Worm (Caenorhabditis elegans): ENCODE measurements around the gene K07H8.2.

- no peak for TF ChIP-seq ref-1 (GFP tag; conservative IDR thresholded peaks at IDR 0.05)
- no peak for TF ChIP-seq cog-1 (tag; optimal IDR thresholded peaks at IDR 0.05)
- TF ChIP-seq ztf-29 (GFP tag; IDR thresholded peaks at IDR 0.05): no peak
- TF ChIP-seq tab-1 (GFP tag; IDR thresholded peaks at IDR 0.05): no peak
- no peak for TF ChIP-seq flt-1 (GFP tag; IDR thresholded peaks at IDR 0.05)
- TF ChIP-seq ztf-23 (GFP tag; IDR thresholded peaks at IDR 0.05): no peak
- no peak for TF ChIP-seq med-1 (GFP tag; optimal IDR thresholded peaks at IDR 0.05; ENCODE audit: insufficient read depth)
These were observed 48.2 kb upstream of the K07H8.2 start for ce11 chrIV:8243170-8243569.

Measured in whole organism, midembryonic.